Worm (Caenorhabditis elegans) whole organism, dauer: Measurements from ENCODE around the gene lin-22.

Experiments used
- unc-62 ChIP-seq: sonication (generic microtip); optimal IDR thresholded peaks from 2 replicates; lab custom pipeline; 2017; ENCODE audit warnings: missing biosample characterization, missing genetic modification reagents, missing genetic modification characterization

lin-22 gene

ce11 chrIV:3019438-3019837 lies at the start of gene lin-22:
Gene lin-22, plus strand, starts transcription at chrIV:3019738.
- TF ChIP-seq unc-62 (GFP tag; lab: Kevin White, UChicago): no peak

- no peak for TF ChIP-seq unc-62 (GFP tag; lab: Kevin White, UChicago)
These were observed 48.5 kb upstream of the lin-22 start for ce11 chrIV:2971060-2971459.

ce11 chrIV:2978384-2978783 lies 41.2 kb upstream of the lin-22 start, which contains the start of gene lad-2:
Gene lad-2, minus strand, starts transcription at chrIV:2978484.
- TF ChIP-seq unc-62 (GFP tag; lab: Kevin White, UChicago): no peak

- no peak for TF ChIP-seq unc-62 (GFP tag; lab: Kevin White, UChicago)
These were observed 37.1 kb upstream of the lin-22 start for ce11 chrIV:2982443-2982842.

ce11 chrIV:2986720-2987119 lies 32.8 kb upstream of the lin-22 start:
- no peak for TF ChIP-seq unc-62 (GFP tag; lab: Kevin White, UChicago)

- TF ChIP-seq unc-62 (GFP tag; lab: Kevin White, UChicago): no peak
These were observed 29.0 kb upstream of the lin-22 start for ce11 chrIV:2990519-2990918.

ce11 chrIV:2993278-2993899 lies 26.1 kb upstream of the lin-22 start:
- TF ChIP-seq unc-62 (GFP tag; lab: Kevin White, UChicago): no peak

- TF ChIP-seq unc-62 (GFP tag; lab: Kevin White, UChicago): no peak
These were observed 24.7 kb upstream of the lin-22 start for ce11 chrIV:2994883-2995282.

- TF ChIP-seq unc-62 (GFP tag; lab: Kevin White, UChicago): no peak
These were observed 24.2 kb upstream of the lin-22 start, which contains the start of gene Y54G2A.26 for ce11 chrIV:2995372-2995771. Gene Y54G2A.26, minus strand, starts transcription at chrIV:2995472.

ce11 chrIV:2997302-2997701 lies 22.2 kb upstream of the lin-22 start:
- no peak for TF ChIP-seq unc-62 (GFP tag; lab: Kevin White, UChicago)

ce11 chrIV:2998597-2999161 lies 20.9 kb upstream of the lin-22 start:
- no peak for TF ChIP-seq unc-62 (GFP tag; lab: Kevin White, UChicago)

ce11 chrIV:3001500-3001899 lies 18.0 kb upstream of the lin-22 start:
- no peak for TF ChIP-seq unc-62 (GFP tag; lab: Kevin White, UChicago)

- TF ChIP-seq unc-62 (GFP tag; lab: Kevin White, UChicago): no peak
These were observed 16.7 kb upstream of the lin-22 start for ce11 chrIV:3002807-3003206.

ce11 chrIV:3008828-3009227 lies 10.7 kb upstream of the lin-22 start, which contains the start of gene Y54G2A.73:
Gene Y54G2A.73, minus strand, starts transcription at chrIV:3008892.
- no peak for TF ChIP-seq unc-62 (GFP tag; lab: Kevin White, UChicago)

- TF ChIP-seq unc-62 (GFP tag; lab: Kevin White, UChicago): no peak
These were observed 7.9 kb upstream of the lin-22 start for ce11 chrIV:3011647-3012046.

ce11 chrIV:3012374-3013142 lies 7.0 kb upstream of the lin-22 start, which contains the start of the genes Y54G2A.28 and vrp-1:
Gene Y54G2A.28, minus strand, starts transcription at chrIV:3012421.
Gene vrp-1, plus strand, starts transcription at chrIV:3012587.
- no peak for TF ChIP-seq unc-62 (GFP tag; lab: Kevin White, UChicago)
